Worm (Caenorhabditis elegans) whole organism, young adult: Measurements from ENCODE around the gene gldi-5.

ENCODE experiments used
- F23B12.7 ChIP-seq: sonication (generic microtip); optimal IDR thresholded peaks from 2 replicates; lab custom pipeline; 2017; ENCODE audit warnings: missing genetic modification characterization, mild to moderate bottlenecking, missing compliant biosample characterization, antibody characterized with exemption, moderate library complexity; ENCODE audit not compliant: insufficient read depth
- cebp-1 ChIP-seq, 2 experiments: fragments of 200-800 bp in 1 of 2; sonication (Bioruptor generic) in 1 of 2; sonication (generic microtip) in 1 of 2; IDR thresholded peaks in 1 of 2; optimal IDR thresholded peaks in 1 of 2; 2 replicates each; pipeline versions ENCODE4 v1.3.6 to Lab custom; 2017 to 2022; ENCODE audit warnings: missing compliant biosample characterization in 2 of 2, missing genetic modification characterization in 2 of 2, mild to moderate bottlenecking in 1 of 2, missing genetic modification reagents in 1 of 2, moderate library complexity in 1 of 2
- ets-4 ChIP-seq: fragments of 200-800 bp; sonication (Bioruptor generic); optimal IDR thresholded peaks from 2 replicates; lab custom pipeline; 2018; ENCODE audit warnings: mild to moderate bottlenecking, missing genetic modification characterization, missing compliant biosample characterization
- lin-54 ChIP-seq: fragments of 200-800 bp; sonication (Bioruptor generic); optimal IDR thresholded peaks from 2 replicates; lab custom pipeline; 2018; ENCODE audit warnings: mild to moderate bottlenecking, missing genetic modification characterization, missing compliant biosample characterization
- madf-8 ChIP-seq: fragments of 200-800 bp; sonication (Bioruptor generic); conservative IDR thresholded peaks from 2 replicates; pipeline ENCODE4 v1.3.6; 2022; ENCODE audit warnings: missing genetic modification reagents, missing genetic modification characterization, missing compliant biosample characterization
- nfya-1 ChIP-seq: sonication (generic microtip); optimal IDR thresholded peaks from 2 replicates; lab custom pipeline; 2017; ENCODE audit warnings: antibody characterized with exemption, missing compliant biosample characterization, missing genetic modification characterization, borderline replicate concordance; ENCODE audit not compliant: insufficient read depth
- pbrm-1 ChIP-seq: fragments of 200-800 bp; sonication (Bioruptor generic); IDR thresholded peaks from 2 replicates; pipeline ENCODE4 v1.3.6; 2022; ENCODE audit warnings: missing genetic modification reagents, missing genetic modification characterization, missing compliant biosample characterization
- snpc-1.1 ChIP-seq: sonication (generic microtip); optimal IDR thresholded peaks from 2 replicates; lab custom pipeline; 2017; ENCODE audit warnings: missing genetic modification characterization, mild to moderate bottlenecking, missing compliant biosample characterization, antibody characterized with exemption, moderate library complexity, missing genotype, missing genetic modification reagents; ENCODE audit not compliant: insufficient read depth

ce11 chrIII:3701411-3702310 is 24.6 kb downstream of the gldi-5 start, which contains the start of the genes pdi-1 and C14B1.2:
- TF ChIP-seq madf-8 (GFP tag; lab: Robert Waterston, UW), result no peak
- peak; percentile 53 for TF ChIP-seq F23B12.7
- no peak for TF ChIP-seq nfya-1 (tag; lab: Kevin White, UChicago)
- TF ChIP-seq cebp-1 (GFP tag; IDR thresholded peaks at IDR 0.05; lab: Robert Waterston, UW), result 0 out of 2 replicates have a peak, but pooled peaks have one; percentile 52
- TF ChIP-seq cebp-1 (tag; optimal IDR thresholded peaks at IDR 0.05; lab: Kevin White, UChicago), result peak; percentile 61
- peak; percentile 55 for TF ChIP-seq lin-54
- no peak for TF ChIP-seq snpc-1.1
- TF ChIP-seq pbrm-1 (GFP tag; lab: Robert Waterston, UW), result no peak
- peak; percentile 30 for TF ChIP-seq ets-4 (GFP tag; lab: Kevin White, UChicago)
